Worm (Caenorhabditis elegans) whole organism, late embryonic: ENCODE measurements around the gene timp-1.

ENCODE experiments used
- Y22D7AL.16 ChIP-seq: sonication (generic microtip); optimal IDR thresholded peaks from 2 replicates; lab custom pipeline; 2016; ENCODE audit warnings: missing genetic modification characterization, missing compliant biosample characterization
- hlh-30 ChIP-seq: sonication (generic microtip); optimal IDR thresholded peaks from 2 replicates; lab custom pipeline; 2017; ENCODE audit warnings: antibody characterized with exemption, missing genetic modification characterization, missing compliant biosample characterization; ENCODE audit not compliant: insufficient read depth
- syd-9 ChIP-seq: sonication (generic microtip); optimal IDR thresholded peaks from 2 replicates; lab custom pipeline; 2016; ENCODE audit warnings: mild to moderate bottlenecking, missing genetic modification characterization, moderate library complexity, missing compliant biosample characterization

- TF ChIP-seq hlh-30 (tag; lab: Kevin White, UChicago) (no peak), syd-9 (tag; lab: Kevin White, UChicago) (no peak), Y22D7AL.16 (tag; lab: Kevin White, UChicago) (no peak)
These were observed 3.9 kb upstream of the timp-1 start, which contains the start of gene cest-17 for ce11 chrV:8203085-8203643.
